Fruit fly (Drosophila melanogaster) whole organism, wandering third instar larva: ENCODE data around the gene CG42538.

Source experiments
- Abd-B ChIP-seq: fragments of >200 bp; optimal IDR thresholded peaks from 2 replicates; lab custom pipeline; 2017; ENCODE audit warnings: missing biosample characterization, missing genetic modification characterization
- CG32264 ChIP-seq: fragments of 200-800 bp; sonication (Bioruptor generic); optimal IDR thresholded peaks from 2 replicates; lab custom pipeline; 2016; ENCODE audit warnings: missing biosample characterization, missing genetic modification characterization
- CG9705 ChIP-seq: fragments of 200-800 bp; sonication (Bioruptor generic); optimal IDR thresholded peaks from 2 replicates; lab custom pipeline; 2018; ENCODE audit warnings: missing biosample characterization, mild to moderate bottlenecking, missing genetic modification characterization
- CrebA ChIP-seq: fragments of 200-800 bp; sonication (Bioruptor generic); optimal IDR thresholded peaks from 2 replicates; lab custom pipeline; 2016; ENCODE audit warnings: missing biosample characterization, mild to moderate bottlenecking, missing genetic modification characterization, borderline replicate concordance
- Dfd ChIP-seq: fragments of >200 bp; optimal IDR thresholded peaks from 2 replicates; lab custom pipeline; 2017; ENCODE audit warnings: missing biosample characterization, missing genetic modification characterization
- Dif ChIP-seq: fragments of 200-275, 200-300 bp; sonication (Bioruptor generic); optimal IDR thresholded peaks from 2 replicates; lab custom pipeline; 2018; ENCODE audit warnings: missing biosample characterization, missing genetic modification characterization; ENCODE audit not compliant: partially characterized antibody
- GATAd ChIP-seq: sonication (Bioruptor generic); optimal IDR thresholded peaks from 2 replicates; lab custom pipeline; 2016; ENCODE audit warnings: missing biosample characterization, missing genetic modification characterization
- HLH106 ChIP-seq: fragments of 200-800 bp; optimal IDR thresholded peaks from 3 replicates; lab custom pipeline; 2019; ENCODE audit warnings: missing biosample characterization, mild to moderate bottlenecking, missing genetic modification characterization, moderate library complexity
- Hnf4 ChIP-seq: fragments of 200-800 bp; sonication (Bioruptor generic); optimal IDR thresholded peaks from 2 replicates; lab custom pipeline; 2016; ENCODE audit warnings: missing biosample characterization, mild to moderate bottlenecking, missing genetic modification characterization
- Hr78 ChIP-seq: fragments of >200 bp; optimal IDR thresholded peaks from 2 replicates; lab custom pipeline; 2017; ENCODE audit warnings: missing biosample characterization, missing genetic modification characterization
- Hr83 ChIP-seq: fragments of 200-300 bp; sonication (Bioruptor generic); optimal IDR thresholded peaks from 2 replicates; lab custom pipeline; 2016; ENCODE audit warnings: missing biosample characterization, mild to moderate bottlenecking, missing genetic modification characterization, moderate library complexity; ENCODE audit not compliant: poor library complexity, severe bottlenecking
- Jra ChIP-seq: sonication (Bioruptor generic); optimal IDR thresholded peaks from 2 replicates; lab custom pipeline; 2016; ENCODE audit warnings: missing biosample characterization, missing genetic modification characterization
- Mio ChIP-seq: sonication (Bioruptor generic); optimal IDR thresholded peaks from 2 replicates; lab custom pipeline; 2016; ENCODE audit warnings: missing biosample characterization, missing genetic modification characterization
- Myc ChIP-seq: fragments of >200 bp; optimal IDR thresholded peaks from 2 replicates; lab custom pipeline; 2017
- N ChIP-seq: fragments of >200 bp; optimal IDR thresholded peaks from 2 replicates; lab custom pipeline; 2018; ENCODE audit warnings: missing biosample characterization, missing external identifiers, missing genetic modification characterization
- OdsH ChIP-seq: fragments of 200-800 bp; sonication (Bioruptor generic); optimal IDR thresholded peaks from 2 replicates; lab custom pipeline; 2016; ENCODE audit warnings: missing biosample characterization, mild to moderate bottlenecking, missing genetic modification characterization
- Rel ChIP-seq, 2 experiments: fragments of 200-800 bp; sonication (Bioruptor generic) in 1 of 2; optimal IDR thresholded peaks; 2 replicates in 1 of 2; 3 replicates in 1 of 2; lab custom pipeline; 2016 to 2019; ENCODE audit warnings: mild to moderate bottlenecking in 2 of 2, missing biosample characterization in 2 of 2, missing genetic modification characterization in 2 of 2, moderate library complexity in 1 of 2
- Sp1 ChIP-seq: fragments of 200-800 bp; sonication (Bioruptor generic); optimal IDR thresholded peaks from 3 replicates; lab custom pipeline; 2019; ENCODE audit warnings: missing biosample characterization, mild to moderate bottlenecking, missing genetic modification characterization, moderate library complexity
- Vsx2 ChIP-seq: fragments of 200-300, 225-300 bp; sonication (Bioruptor generic); optimal IDR thresholded peaks from 2 replicates; lab custom pipeline; 2018; ENCODE audit warnings: missing biosample characterization, missing genetic modification characterization; ENCODE audit not compliant: partially characterized antibody
- br ChIP-seq: fragments of 200-800 bp; sonication (Bioruptor generic); optimal IDR thresholded peaks from 2 replicates; lab custom pipeline; 2016; ENCODE audit warnings: missing biosample characterization, missing genetic modification characterization
- brk ChIP-seq: fragments of 200-800 bp; sonication (Bioruptor generic); optimal IDR thresholded peaks from 2 replicates; lab custom pipeline; 2016; ENCODE audit warnings: missing biosample characterization, mild to moderate bottlenecking, missing genetic modification characterization
- dl ChIP-seq, 2 experiments: fragments of 175-275, 200-275 bp in 1 of 2; fragments of 200-275 bp in 1 of 2; sonication (Bioruptor generic); optimal IDR thresholded peaks; lab custom pipeline; 2018; ENCODE audit warnings: mild to moderate bottlenecking in 2 of 2, missing biosample characterization in 2 of 2, missing genetic modification characterization in 2 of 2, moderate library complexity in 2 of 2; ENCODE audit not compliant: partially characterized antibody in 2 of 2, insufficient read depth in 1 of 2
- dmrt93B ChIP-seq: fragments of 200-800 bp; sonication (Bioruptor generic); optimal IDR thresholded peaks from 2 replicates; lab custom pipeline; 2018; ENCODE audit warnings: missing biosample characterization, mild to moderate bottlenecking, missing genetic modification characterization
- dsf ChIP-seq: sonication (Bioruptor generic); optimal IDR thresholded peaks from 2 replicates; lab custom pipeline; 2016; ENCODE audit warnings: missing biosample characterization, missing genetic modification characterization, borderline replicate concordance
- ey ChIP-seq: fragments of 200-800 bp; sonication (Bioruptor generic); optimal IDR thresholded peaks from 2 replicates; lab custom pipeline; 2016; ENCODE audit warnings: missing biosample characterization, missing genetic modification characterization
- foxo ChIP-seq, 2 experiments: fragments of 200-800 bp; sonication (Bioruptor generic); optimal IDR thresholded peaks; 2 replicates in 1 of 2; 3 replicates in 1 of 2; lab custom pipeline; 2016 to 2017; ENCODE audit warnings: missing biosample characterization in 2 of 2, missing genetic modification characterization in 2 of 2
- fru ChIP-seq: fragments of 200-800 bp; sonication (Bioruptor generic); optimal IDR thresholded peaks from 3 replicates; lab custom pipeline; 2016; ENCODE audit warnings: missing biosample characterization, mild to moderate bottlenecking, missing genetic modification characterization
- h ChIP-seq: fragments of 200-800 bp; sonication (Bioruptor generic); optimal IDR thresholded peaks from 3 replicates; lab custom pipeline; 2016; ENCODE audit warnings: missing biosample characterization, mild to moderate bottlenecking, missing genetic modification characterization
- jim ChIP-seq: fragments of 175-275, 200-325 bp; sonication (Bioruptor generic); optimal IDR thresholded peaks from 2 replicates; lab custom pipeline; 2016; ENCODE audit warnings: missing biosample characterization, mild to moderate bottlenecking, missing genetic modification characterization
- lola ChIP-seq: fragments of >200 bp; optimal IDR thresholded peaks from 2 replicates; lab custom pipeline; 2017; ENCODE audit warnings: missing biosample characterization, missing genetic modification characterization
- pan ChIP-seq: fragments of >200 bp; optimal IDR thresholded peaks from 2 replicates; lab custom pipeline; 2017
- psq ChIP-seq: fragments of 200-800 bp; sonication (Bioruptor generic); optimal IDR thresholded peaks from 3 replicates; lab custom pipeline; 2017; ENCODE audit warnings: missing biosample characterization, mild to moderate bottlenecking, missing genetic modification characterization, moderate library complexity
- rgr ChIP-seq: fragments of 200-800 bp; sonication (Bioruptor generic); optimal IDR thresholded peaks from 3 replicates; lab custom pipeline; 2016; ENCODE audit warnings: missing biosample characterization, mild to moderate bottlenecking, missing genetic modification characterization
- sage ChIP-seq: fragments of 200-800 bp; sonication (Bioruptor generic); optimal IDR thresholded peaks from 2 replicates; lab custom pipeline; 2016; ENCODE audit warnings: missing biosample characterization, mild to moderate bottlenecking, missing genetic modification characterization
- sv ChIP-seq: fragments of 200-800 bp; sonication (Bioruptor generic); optimal IDR thresholded peaks from 3 replicates; lab custom pipeline; 2016; ENCODE audit warnings: missing biosample characterization, missing genetic modification characterization
- tai ChIP-seq: sonication (Bioruptor generic); optimal IDR thresholded peaks from 2 replicates; lab custom pipeline; 2016; ENCODE audit warnings: missing biosample characterization, missing genetic modification characterization
- usp ChIP-seq: fragments of >200 bp; optimal IDR thresholded peaks from 2 replicates; lab custom pipeline; 2017; ENCODE audit warnings: missing biosample characterization, missing genetic modification characterization
- woc ChIP-seq: sonication (Bioruptor generic); optimal IDR thresholded peaks from 2 replicates; lab custom pipeline; 2016; ENCODE audit warnings: missing biosample characterization, mild to moderate bottlenecking, missing genetic modification characterization

CG42538 gene

DNA sequence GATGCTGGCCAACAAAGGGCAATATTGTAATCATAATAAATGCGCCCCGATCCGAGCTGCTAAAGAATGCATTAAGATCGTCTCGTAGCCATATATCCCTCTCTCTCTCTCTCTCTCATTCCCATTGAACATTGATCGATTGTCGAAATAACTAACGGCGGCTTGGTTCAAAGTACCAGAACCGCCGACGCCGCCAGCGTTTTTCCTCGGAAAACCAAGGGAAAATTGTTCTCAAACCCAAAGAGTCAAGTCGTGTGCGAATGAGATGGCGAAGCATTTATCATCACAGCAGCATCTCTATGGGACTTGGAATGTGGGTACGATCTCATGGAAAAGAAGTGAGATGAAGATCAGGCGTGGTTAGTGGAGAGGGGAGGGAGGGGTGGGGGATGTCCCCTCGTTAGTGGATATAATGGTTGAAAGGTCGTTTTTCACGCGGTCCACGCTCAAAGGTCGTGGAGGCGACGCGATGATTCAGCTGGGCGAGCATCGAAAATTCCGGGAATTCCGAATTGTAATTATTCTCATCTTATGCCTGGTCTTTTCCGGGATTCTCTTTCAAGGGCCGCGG is 9.5 kb downstream of the CG42538 start:
- no peak for TF ChIP-seq ey (GFP tag; lab: Kevin White, UChicago)
- no peak for TF ChIP-seq Rel (GFP tag; optimal IDR thresholded peaks at IDR 0.05; lab: Kevin White, UChicago)
- peak; percentile 7 for TF ChIP-seq Rel (tag; optimal IDR thresholded peaks at IDR 0.05; lab: Kevin White, UChicago)

DNA sequence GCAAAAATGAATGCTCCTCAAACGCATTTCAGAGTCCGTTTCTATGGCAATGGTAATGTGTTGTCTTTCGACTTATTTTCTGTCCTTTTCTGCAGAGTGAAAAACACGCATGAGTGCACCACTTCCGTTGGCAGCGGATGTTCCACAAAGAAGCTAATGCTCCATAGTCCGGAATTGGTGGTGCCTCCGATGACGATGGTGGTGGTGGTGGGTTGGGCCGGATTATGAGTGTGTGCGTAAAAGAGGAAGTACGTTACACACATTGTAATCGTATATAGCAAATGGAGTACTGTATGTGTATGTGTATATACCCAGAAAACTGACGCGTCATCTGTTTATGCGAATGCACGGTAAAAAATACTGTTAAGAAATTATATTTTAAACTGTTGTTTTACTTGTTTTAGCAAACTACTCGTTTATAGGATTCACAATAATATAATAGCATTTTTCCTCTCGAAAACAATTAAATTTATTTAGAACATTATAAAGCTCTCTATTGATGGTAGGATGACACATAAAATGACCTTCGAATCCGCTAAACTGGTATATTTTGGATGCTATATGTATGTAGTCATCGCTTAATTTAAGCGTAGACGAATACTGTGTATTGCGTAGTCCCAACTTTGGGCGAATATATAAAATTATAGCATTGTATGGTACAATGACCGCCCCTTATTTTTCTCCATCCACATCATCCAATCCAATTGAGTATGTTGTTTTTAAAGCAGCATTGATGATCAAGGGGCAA is 10.9 kb downstream of the CG42538 start:
- no peak for TF ChIP-seq Mio (GFP tag; lab: Kevin White, UChicago)
- TF ChIP-seq rgr (GFP tag; lab: Kevin White, UChicago) = peak; percentile 8
- TF ChIP-seq OdsH (GFP tag; lab: Kevin White, UChicago) = peak; percentile 58
- peak; percentile 17 for TF ChIP-seq fru (GFP tag; lab: Kevin White, UChicago)
- TF ChIP-seq Rel (GFP tag; optimal IDR thresholded peaks at IDR 0.05; lab: Kevin White, UChicago) = no peak
- TF ChIP-seq Rel (tag; optimal IDR thresholded peaks at IDR 0.05; lab: Kevin White, UChicago) = peak; percentile 10
- TF ChIP-seq h (GFP tag; lab: Kevin White, UChicago) = peak; percentile 48
- no peak for TF ChIP-seq Myc
- TF ChIP-seq CG9705 (GFP tag; lab: Kevin White, UChicago) = no peak
- TF ChIP-seq dsf = no peak
- TF ChIP-seq, all 38 proteins: peak for 5

DNA sequence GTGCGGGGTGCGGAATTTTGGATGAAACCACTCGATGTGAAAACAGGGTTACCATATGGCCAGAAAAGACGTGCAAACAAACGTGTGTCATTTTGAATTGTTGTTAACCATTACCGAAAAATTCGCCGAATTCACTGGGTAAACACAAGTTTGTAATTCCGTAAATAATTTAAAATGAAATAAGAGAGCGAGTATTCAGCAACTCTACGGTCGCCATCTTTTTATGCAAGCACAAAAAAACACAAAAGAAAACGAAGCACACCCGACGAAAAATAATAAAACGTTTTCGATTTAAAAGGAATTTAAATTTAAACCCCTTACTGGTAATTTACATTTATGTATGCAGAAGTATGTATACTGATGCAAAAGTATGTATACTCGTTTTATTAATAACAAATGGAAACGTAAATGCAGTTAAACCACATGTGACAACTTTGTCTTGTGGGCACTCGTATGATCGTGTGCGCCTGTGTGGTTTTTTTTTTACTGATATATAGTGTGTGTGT is 11.6 kb downstream of the CG42538 start:
- TF ChIP-seq woc (GFP tag; lab: Kevin White, UChicago) (peak; percentile 99), Hr78 (GFP tag; lab: Kevin White, UChicago) (no peak), Abd-B (no peak), dsf (peak; percentile 90), usp (GFP tag; lab: Kevin White, UChicago) (no peak), Mio (GFP tag; lab: Kevin White, UChicago) (peak; percentile 82), foxo (GFP tag; optimal IDR thresholded peaks at IDR 0.05; lab: Kevin White, UChicago) (peak; percentile 88 to 97), dl (GFP tag; optimal IDR thresholded peaks at IDR 0.05; lab: Kevin White, UChicago; ENCODE audit: insufficient read depth in 1 of 2, partially characterized antibody in 2 of 2) (no peak), ey (GFP tag; lab: Kevin White, UChicago) (peak; percentile 97), Myc (no peak), rgr (GFP tag; lab: Kevin White, UChicago) (peak; percentile 98), br (GFP tag; lab: Kevin White, UChicago) (peak; percentile 98), h (GFP tag; lab: Kevin White, UChicago) (peak; percentile 98), sv (GFP tag; lab: Kevin White, UChicago) (peak; percentile 95), GATAd (GFP tag; lab: Kevin White, UChicago) (peak; percentile 50), Hnf4 (peak; percentile 95), N (GFP tag; lab: Kevin White, UChicago) (no peak), Jra (GFP tag; lab: Kevin White, UChicago) (peak; percentile 91), tai (peak; percentile 90), Dif (GFP tag; lab: Kevin White, UChicago) (no peak), CG32264 (peak; percentile 95), fru (GFP tag; lab: Kevin White, UChicago) (peak; percentile 97), sage (GFP tag; lab: Kevin White, UChicago) (peak; percentile 94), dmrt93B (peak; percentile 71), Sp1 (GFP tag; lab: Kevin White, UChicago) (peak; percentile 97), Hr83 (GFP tag; lab: Kevin White, UChicago) (peak; percentile 69), Dfd (GFP tag; lab: Kevin White, UChicago) (no peak), brk (peak; percentile 98), OdsH (GFP tag; lab: Kevin White, UChicago) (peak; percentile 97), Rel (GFP tag; optimal IDR thresholded peaks at IDR 0.05; lab: Kevin White, UChicago) (peak; percentile 94), Rel (tag; optimal IDR thresholded peaks at IDR 0.05; lab: Kevin White, UChicago) (peak; percentile 94), jim (GFP tag; lab: Kevin White, UChicago) (peak; percentile 2), pan (no peak), CG9705 (GFP tag; lab: Kevin White, UChicago) (peak; percentile 87), lola (GFP tag; lab: Kevin White, UChicago) (no peak), CrebA (GFP tag; lab: Kevin White, UChicago) (peak; percentile 96), psq (GFP tag; lab: Kevin White, UChicago) (peak; percentile 95), Vsx2 (GFP tag; lab: Kevin White, UChicago) (no peak), HLH106 (tag; lab: Kevin White, UChicago) (peak; percentile 96)
